Fruit fly (Drosophila melanogaster) Kc167 (cell line): Measurements from ENCODE around the gene robl37BC.
A peak's percentile ranks its signal among the peaks of the same experiment; 100 is the strongest.

Experiments used
- Myc ChIP-seq: fragments of >200 bp; optimal IDR thresholded peaks from 2 replicates; lab custom pipeline; 2017; ENCODE audit warnings: missing external identifiers
- Sin3A ChIP-seq: fragments of >200 bp; optimal IDR thresholded peaks from 2 replicates; lab custom pipeline; 2018; ENCODE audit warnings: missing external identifiers
- h ChIP-seq: fragments of >200 bp; optimal IDR thresholded peaks from 3 replicates; lab custom pipeline; 2018; ENCODE audit warnings: missing external identifiers
- insv ChIP-seq: fragments of >200 bp; optimal IDR thresholded peaks from 3 replicates; lab custom pipeline; 2018; ENCODE audit warnings: missing external identifiers
- psq ChIP-seq: fragments of >200 bp; optimal IDR thresholded peaks from 2 replicates; lab custom pipeline; 2017; ENCODE audit warnings: missing external identifiers
- ttk ChIP-seq: sonication (Bioruptor generic); optimal IDR thresholded peaks from 2 replicates; lab custom pipeline; 2017; ENCODE audit warnings: missing external identifiers

Gene robl37BC

DNA sequence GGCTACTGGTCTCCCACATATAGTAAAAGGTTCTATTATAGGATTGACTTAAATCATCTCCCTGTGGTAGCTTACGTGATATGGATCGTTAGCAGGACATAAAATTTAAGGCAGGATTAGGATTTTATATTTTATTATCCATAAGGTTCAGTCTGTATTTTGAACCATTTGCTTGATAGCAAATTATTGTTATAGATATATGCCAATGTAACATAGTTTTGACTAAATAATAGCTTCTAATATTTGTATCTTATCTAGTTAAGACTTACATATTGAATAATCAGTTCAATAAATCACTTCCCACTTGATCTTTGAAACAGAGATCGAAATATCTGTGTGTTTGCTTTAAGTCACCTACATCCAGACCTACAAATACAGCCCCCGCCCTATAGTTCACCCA lies at the start of gene robl37BC:
robl37BC (plus strand) TSS at position 301 of the 400 bp plus-strand sequence.
- TF ChIP-seq h: no peak
- TF ChIP-seq insv (lab: Kevin White, UChicago): no peak

DNA sequence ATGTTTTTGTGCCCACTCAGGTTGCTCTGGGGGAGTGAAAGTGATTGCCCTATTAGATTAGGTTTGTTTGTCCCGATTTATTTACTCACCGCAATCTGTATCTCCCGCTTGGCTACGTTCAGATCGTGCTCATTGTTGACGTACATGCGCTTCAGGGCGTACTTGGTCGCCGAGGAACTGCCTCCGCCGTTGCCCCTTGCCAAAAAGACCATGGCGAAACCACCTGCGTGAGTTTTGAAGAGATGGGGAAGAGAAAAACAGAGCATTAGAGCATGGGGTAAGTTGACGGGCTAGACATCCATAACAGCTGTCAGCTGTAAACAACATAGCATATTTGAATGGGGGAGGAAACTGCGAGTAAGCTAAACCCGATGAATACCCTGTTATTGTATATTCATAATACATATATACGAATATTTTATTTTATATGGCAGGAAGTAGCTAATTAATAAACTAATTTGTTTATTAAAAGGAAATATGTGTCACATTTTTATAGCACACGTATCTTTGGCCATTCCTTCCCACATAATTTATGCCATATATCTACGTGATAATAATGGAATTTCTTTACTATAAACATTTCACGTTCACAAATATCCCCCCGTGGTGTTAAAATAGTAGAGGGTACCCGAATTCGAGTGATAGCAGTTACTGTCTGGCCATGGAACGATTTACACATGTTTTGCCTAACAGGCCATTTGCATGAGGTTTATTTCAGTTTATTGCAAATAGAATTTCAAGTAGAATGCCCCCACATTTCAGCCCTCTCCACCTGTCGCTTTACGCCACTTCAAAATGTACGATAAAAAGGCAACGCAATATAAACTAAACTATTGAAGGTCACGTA lies 45.1 kb upstream of the robl37BC start:
- TF ChIP-seq insv (lab: Kevin White, UChicago) (no peak), ttk (no peak), Myc (lab: Kevin White, UChicago) (no peak), Sin3A (lab: Kevin White, UChicago) (no peak), h (no peak), psq (no peak)

DNA sequence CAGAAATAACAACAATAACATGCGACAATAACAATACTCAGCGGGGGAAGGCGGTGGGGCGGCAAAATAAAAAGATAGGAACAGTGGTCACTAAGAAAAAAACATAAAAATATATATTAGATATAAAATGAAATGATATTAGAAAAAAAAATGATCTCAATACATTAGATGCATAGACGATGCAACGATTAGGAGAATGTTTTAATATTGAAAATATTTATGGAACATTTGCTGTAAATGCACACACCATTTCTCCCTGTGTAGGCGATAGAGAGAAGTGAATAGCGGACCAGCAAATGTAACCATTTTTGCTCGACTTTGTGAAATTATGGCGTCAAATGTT lies 44.5 kb upstream of the robl37BC start:
- TF ChIP-seq insv (lab: Kevin White, UChicago) (no peak), Myc (lab: Kevin White, UChicago) (no peak), Sin3A (lab: Kevin White, UChicago) (no peak), ttk (no peak), psq (no peak), h (no peak)

DNA sequence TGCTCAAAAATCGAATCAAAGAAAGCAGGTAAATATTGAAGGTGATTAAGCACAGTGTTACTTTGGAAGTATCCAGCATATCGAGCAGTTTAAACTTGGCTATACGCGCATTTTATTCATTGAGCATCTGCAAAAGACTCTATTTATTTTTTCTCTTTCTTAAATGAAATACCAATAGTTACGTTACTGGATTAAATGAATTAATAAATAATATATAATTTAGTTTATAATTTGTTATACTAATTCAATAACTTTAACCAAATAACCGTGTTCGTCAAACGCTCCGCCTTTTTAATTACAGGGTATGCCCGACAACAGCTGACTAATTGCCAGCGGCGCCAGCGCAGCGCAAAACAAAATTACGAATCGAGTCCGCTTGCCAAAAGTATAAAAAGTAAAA lies 43.8 kb upstream of the robl37BC start:
- TF ChIP-seq insv (lab: Kevin White, UChicago) (no peak), psq (no peak), ttk (no peak), Myc (lab: Kevin White, UChicago) (no peak), h (no peak), Sin3A (lab: Kevin White, UChicago) (no peak)

DNA sequence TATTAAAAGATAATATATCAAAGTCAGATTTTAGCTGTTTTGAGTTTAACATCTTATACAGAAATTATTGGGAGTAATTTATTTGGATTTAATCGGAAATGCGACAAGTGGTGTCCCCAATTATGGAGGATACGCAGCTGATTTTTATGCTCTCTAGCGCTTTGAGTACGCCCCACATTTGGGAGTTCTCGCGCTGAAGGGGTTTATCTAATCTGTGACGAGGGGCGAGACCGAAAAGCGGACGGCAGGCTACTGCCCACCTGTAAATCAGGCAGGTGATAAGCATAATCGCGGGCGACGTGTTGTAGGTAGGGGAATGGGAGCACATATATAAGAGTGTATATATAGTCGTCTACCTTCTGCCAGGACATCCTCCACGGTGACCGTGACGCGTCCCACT lies 42.8 kb upstream of the robl37BC start:
- no peak for TF ChIP-seq Sin3A (lab: Kevin White, UChicago)
- TF ChIP-seq Myc (lab: Kevin White, UChicago): no peak
- TF ChIP-seq psq: no peak
- TF ChIP-seq insv (lab: Kevin White, UChicago): no peak
- no peak for TF ChIP-seq ttk
- no peak for TF ChIP-seq h

DNA sequence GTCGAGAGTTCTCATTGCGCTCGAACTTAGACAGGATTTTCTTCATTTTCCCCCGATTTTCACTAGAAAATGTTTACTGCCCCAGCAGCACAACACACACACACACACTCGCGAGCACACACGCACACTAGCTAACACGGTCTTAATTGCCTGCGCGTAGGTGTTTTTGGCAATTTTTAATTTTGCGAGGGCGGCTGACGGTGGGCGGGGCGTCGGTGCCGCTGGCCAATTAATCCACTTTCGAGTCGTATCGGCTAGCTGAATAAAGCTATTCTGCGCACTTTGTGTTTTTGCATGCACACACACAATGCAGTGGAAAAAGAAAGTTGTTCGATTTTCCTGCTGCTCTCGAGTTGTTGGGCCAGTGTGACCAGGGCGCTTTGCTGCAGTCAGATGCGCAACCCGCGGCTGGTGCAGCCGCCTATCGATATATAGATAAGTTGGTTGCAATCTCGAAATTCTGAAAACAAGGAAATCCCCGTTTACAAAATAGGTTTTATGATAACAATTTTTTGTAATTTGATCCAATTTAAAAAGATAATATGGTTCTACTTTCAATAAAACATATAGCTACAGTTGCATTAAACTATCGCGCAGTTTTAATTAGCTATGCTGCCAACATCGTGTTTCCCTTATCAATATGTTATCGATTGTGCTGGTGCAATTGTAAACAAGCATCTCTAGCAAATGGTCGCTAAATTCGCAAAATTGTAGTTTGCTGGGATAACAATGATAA lies 42.1 kb upstream of the robl37BC start, which contains the start of the genes Nak and Tango6:
Nak (minus strand) TSS at position 375 of the 736 bp plus-strand sequence.
Tango6 (plus strand) TSS at position 659 of the 736 bp plus-strand sequence.
- peak; percentile 96 for TF ChIP-seq Sin3A (lab: Kevin White, UChicago)
- TF ChIP-seq psq: no peak

DNA sequence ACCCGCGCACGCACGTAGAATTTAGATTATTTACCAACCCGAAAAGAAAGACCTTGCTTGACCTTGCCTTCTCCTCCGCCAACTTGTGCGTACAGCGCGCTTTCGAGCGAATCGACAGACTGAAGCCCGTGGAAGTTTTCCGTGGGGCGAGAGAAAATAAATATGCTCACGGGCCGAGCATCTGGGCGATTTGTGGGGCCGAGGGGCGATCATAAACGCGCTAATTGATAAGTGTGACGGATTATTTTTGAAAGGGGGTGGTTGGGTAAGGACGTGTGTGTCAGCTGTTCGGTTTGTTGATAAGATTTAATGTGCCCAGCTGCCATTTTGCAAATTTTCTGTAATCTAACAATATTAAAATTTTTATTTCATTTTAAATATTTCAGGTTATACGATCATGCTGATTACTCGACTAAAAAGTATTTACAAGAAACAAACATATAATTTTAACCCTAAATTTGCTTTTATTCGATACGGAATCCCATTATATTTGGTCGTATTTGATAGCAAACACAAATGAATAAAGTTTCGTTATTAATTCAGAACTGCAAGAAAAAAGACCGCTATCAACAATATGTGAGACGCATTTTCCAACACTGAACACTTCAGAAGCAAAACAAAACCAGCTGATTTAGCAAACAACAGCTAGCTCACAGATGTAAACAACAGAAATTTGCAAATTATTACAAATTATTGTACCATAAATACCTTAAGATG lies 36.4 kb upstream of the robl37BC start, which contains the start of the genes L2HGDH and CG10431:
L2HGDH (minus strand) TSS at position 386 of the 717 bp plus-strand sequence.
CG10431 (plus strand) TSS at position 648 of the 717 bp plus-strand sequence.
- no peak for TF ChIP-seq Sin3A (lab: Kevin White, UChicago)
- no peak for TF ChIP-seq ttk
- TF ChIP-seq h: no peak
- TF ChIP-seq Myc (lab: Kevin White, UChicago): no peak
- no peak for TF ChIP-seq insv (lab: Kevin White, UChicago)
- TF ChIP-seq psq: no peak

DNA sequence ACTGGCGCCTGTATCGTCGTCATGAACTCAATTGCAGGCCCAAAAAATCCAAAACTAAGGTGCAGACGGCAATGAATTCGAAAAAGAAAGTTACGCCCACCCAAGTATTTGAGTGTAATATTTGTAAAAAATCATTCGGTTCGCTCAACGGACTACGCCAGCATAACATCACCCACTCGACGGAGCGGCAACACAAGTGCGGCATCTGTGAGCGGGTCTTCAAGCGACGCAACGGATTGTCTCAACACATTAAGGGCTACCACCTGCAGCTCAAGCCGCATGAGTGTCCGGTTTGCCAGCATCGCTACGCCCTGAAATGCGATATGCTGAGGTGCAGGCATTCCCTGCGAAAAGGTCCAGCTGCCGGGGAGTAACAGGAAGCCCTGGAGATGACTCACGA lies 33.9 kb upstream of the robl37BC start:
- TF ChIP-seq Myc (lab: Kevin White, UChicago) (no peak), psq (no peak), ttk (no peak), Sin3A (lab: Kevin White, UChicago) (no peak), h (no peak), insv (lab: Kevin White, UChicago) (no peak)

DNA sequence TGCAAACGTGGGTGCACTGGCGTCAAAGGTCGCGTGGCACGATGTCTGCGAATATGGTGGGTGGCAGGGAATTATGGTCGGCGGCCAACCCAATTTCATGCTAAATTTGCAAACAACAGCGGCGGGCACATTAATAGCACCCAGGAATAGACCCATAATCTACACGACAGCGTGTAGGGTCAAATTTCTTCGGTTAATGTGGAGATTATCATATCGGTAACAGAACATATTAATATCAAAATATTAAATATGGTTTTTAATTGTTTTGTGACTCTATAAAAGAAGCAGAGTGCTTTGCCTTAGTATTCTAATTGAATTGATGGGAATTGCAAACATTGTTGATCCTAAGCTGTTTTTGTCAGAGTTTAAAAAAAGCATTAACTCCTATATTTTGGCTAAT lies 31.7 kb upstream of the robl37BC start:
- TF ChIP-seq Sin3A (lab: Kevin White, UChicago) (no peak), insv (lab: Kevin White, UChicago) (no peak), ttk (no peak), Myc (lab: Kevin White, UChicago) (no peak), psq (no peak)

DNA sequence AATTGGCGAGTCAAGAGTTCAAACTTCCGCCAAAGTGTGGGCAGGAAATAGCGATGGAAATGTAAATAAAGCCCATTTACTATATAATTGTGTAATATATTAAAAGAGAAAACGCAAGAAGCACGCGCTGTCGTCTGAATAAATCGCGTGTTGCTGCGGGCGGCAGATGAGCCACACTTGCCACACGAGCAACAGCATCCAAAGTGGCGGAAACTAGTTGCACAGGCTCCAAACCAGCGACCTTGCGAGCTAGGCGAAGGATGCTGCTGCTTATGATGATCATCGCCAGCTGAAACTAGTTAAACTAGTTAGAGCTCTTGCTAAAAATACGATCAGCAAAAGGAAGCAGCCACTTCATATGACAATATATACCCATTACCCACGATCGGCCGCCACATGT lies 31.3 kb upstream of the robl37BC start:
- TF ChIP-seq psq: no peak
- no peak for TF ChIP-seq ttk
- no peak for TF ChIP-seq Sin3A (lab: Kevin White, UChicago)
- TF ChIP-seq Myc (lab: Kevin White, UChicago): no peak

DNA sequence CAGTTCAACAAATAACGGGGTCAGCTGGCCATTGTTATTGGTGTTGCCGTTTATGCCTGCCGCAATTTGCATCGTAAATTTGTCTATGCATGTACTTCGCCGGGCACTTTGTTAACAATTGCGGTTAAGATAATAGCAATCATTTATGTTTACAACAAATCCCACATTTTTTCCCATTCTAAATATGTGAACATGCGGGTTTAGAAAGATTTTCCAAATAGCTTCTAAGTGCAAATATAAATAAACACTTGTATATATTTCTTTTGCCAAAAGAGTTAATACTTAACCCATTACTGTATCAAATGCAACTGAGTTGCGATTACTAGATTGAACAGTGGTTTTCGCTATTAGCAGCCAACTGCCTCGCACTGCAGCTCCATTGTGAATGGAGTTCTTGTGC lies 29.7 kb upstream of the robl37BC start:
- TF ChIP-seq Sin3A (lab: Kevin White, UChicago): no peak
- no peak for TF ChIP-seq h
- no peak for TF ChIP-seq insv (lab: Kevin White, UChicago)
- TF ChIP-seq psq: no peak
- no peak for TF ChIP-seq Myc (lab: Kevin White, UChicago)
- no peak for TF ChIP-seq ttk

DNA sequence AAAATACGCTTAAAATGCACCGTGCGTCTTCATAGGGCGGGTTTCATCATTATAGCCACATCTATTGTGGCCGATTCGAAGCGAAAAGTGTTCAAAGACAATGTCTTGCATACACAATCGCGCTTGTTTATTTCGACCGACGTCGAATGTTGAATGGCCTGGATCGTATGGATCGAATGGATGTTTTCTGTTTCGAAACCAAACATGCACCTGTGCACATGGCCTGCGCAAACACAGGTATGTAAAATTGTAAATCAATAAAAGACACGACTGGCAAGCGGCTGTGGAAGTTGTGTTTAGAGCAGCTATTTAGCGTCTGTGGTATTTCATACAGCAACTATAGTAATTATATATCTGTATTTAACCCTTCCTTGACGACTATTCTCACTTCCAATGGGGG lies 29.2 kb upstream of the robl37BC start:
- TF ChIP-seq psq (no peak), Sin3A (lab: Kevin White, UChicago) (no peak), Myc (lab: Kevin White, UChicago) (no peak), h (no peak), insv (lab: Kevin White, UChicago) (no peak), ttk (no peak)
